Worm (Caenorhabditis elegans) whole organism, L3 larva: ENCODE results near the gene C36C5.14.

Source experiments
- ZK546.5 ChIP-seq: sonication (generic microtip); optimal IDR thresholded peaks from 2 replicates; lab custom pipeline; 2017; ENCODE audit warnings: missing biosample characterization, missing genetic modification characterization
- aly-2 ChIP-seq: fragments of 150-350 bp; optimal IDR thresholded peaks from 2 replicates; lab custom pipeline; 2014; ENCODE audit warnings: missing biosample characterization, missing genetic modification characterization
- ama-1 ChIP-seq: fragments of 150-350 bp; optimal IDR thresholded peaks from 2 replicates; lab custom pipeline; 2018
- ceh-16 ChIP-seq: sonication (generic microtip); optimal IDR thresholded peaks from 2 replicates; lab custom pipeline; 2017; ENCODE audit warnings: missing biosample characterization, missing genetic modification characterization
- ceh-82 ChIP-seq: fragments of 150-350 bp; optimal IDR thresholded peaks from 2 replicates; lab custom pipeline; 2014; ENCODE audit warnings: missing biosample characterization, missing genetic modification characterization
- ceh-9 ChIP-seq: sonication (generic microtip); optimal IDR thresholded peaks from 2 replicates; lab custom pipeline; 2018; ENCODE audit warnings: missing biosample characterization, missing genetic modification characterization
- egl-27 ChIP-seq: sonication (generic microtip); optimal IDR thresholded peaks from 4 replicates; lab custom pipeline; 2017; ENCODE audit warnings: missing biosample characterization, missing genetic modification reagents, missing genetic modification characterization
- egl-5 ChIP-seq: fragments of 150-350 bp; optimal IDR thresholded peaks from 2 replicates; lab custom pipeline; 2017; ENCODE audit warnings: missing biosample characterization, missing genetic modification reagents, missing genetic modification characterization, inconsistent platforms
- elt-3 ChIP-seq, 3 experiments: fragments of 150-350 bp in 1 of 3; sonication (generic microtip) in 2 of 3; optimal IDR thresholded peaks; 2 replicates in 2 of 3; 4 replicates in 1 of 3; lab custom pipeline; 2014 to 2017; ENCODE audit warnings: missing biosample characterization in 3 of 3, missing genetic modification characterization in 3 of 3
- eor-1 ChIP-seq, 2 experiments: fragments of 150-350 bp; optimal IDR thresholded peaks; 2 replicates each; lab custom pipeline; 2014 to 2018; ENCODE audit warnings: missing biosample characterization in 2 of 2, missing genetic modification characterization in 2 of 2
- fkh-2 ChIP-seq: fragments of 150-350 bp; optimal IDR thresholded peaks from 2 replicates; lab custom pipeline; 2014; ENCODE audit warnings: missing biosample characterization, missing genetic modification reagents, missing genetic modification characterization
- fos-1 ChIP-seq: fragments of 150-350 bp; optimal IDR thresholded peaks from 2 replicates; lab custom pipeline; 2014; ENCODE audit warnings: missing biosample characterization, missing genetic modification characterization
- hmg-11 ChIP-seq: sonication (generic microtip); optimal IDR thresholded peaks from 2 replicates; lab custom pipeline; 2016; ENCODE audit warnings: missing genetic modification characterization, missing compliant biosample characterization
- jun-1 ChIP-seq: fragments of 150-350 bp; optimal IDR thresholded peaks from 2 replicates; lab custom pipeline; 2014; ENCODE audit warnings: missing biosample characterization, missing genetic modification reagents, missing genetic modification characterization
- lsy-12 ChIP-seq: sonication (generic microtip); optimal IDR thresholded peaks from 2 replicates; lab custom pipeline; 2016; ENCODE audit warnings: mild to moderate bottlenecking, missing genetic modification characterization, missing compliant biosample characterization
- mml-1 ChIP-seq: fragments of 150-350 bp; sonication (generic microtip); optimal IDR thresholded peaks from 3 replicates; lab custom pipeline; 2014; ENCODE audit warnings: missing biosample characterization, missing genetic modification characterization
- nhr-11 ChIP-seq: fragments of 150-350 bp; optimal IDR thresholded peaks from 2 replicates; lab custom pipeline; 2014; ENCODE audit warnings: missing biosample characterization, missing genetic modification characterization
- nhr-12 ChIP-seq: fragments of 150-350 bp; optimal IDR thresholded peaks from 2 replicates; lab custom pipeline; 2014; ENCODE audit warnings: missing biosample characterization, missing genetic modification characterization
- nhr-237 ChIP-seq: fragments of 150-350 bp; optimal IDR thresholded peaks from 2 replicates; lab custom pipeline; 2014; ENCODE audit warnings: missing biosample characterization, missing genetic modification characterization
- nhr-43 ChIP-seq: sonication (generic microtip); optimal IDR thresholded peaks from 2 replicates; lab custom pipeline; 2016; ENCODE audit warnings: mild to moderate bottlenecking, missing genetic modification characterization, missing compliant biosample characterization; ENCODE audit not compliant: poor library complexity, severe bottlenecking
- nhr-67 ChIP-seq: fragments of 150-350 bp; optimal IDR thresholded peaks from 2 replicates; lab custom pipeline; 2014; ENCODE audit warnings: missing biosample characterization, missing genetic modification characterization
- nhr-76 ChIP-seq: fragments of 150-350 bp; sonication (generic microtip); optimal IDR thresholded peaks from 5 replicates; lab custom pipeline; 2014; ENCODE audit warnings: missing biosample characterization, missing genetic modification characterization
- nhr-77 ChIP-seq: fragments of 150-350 bp; optimal IDR thresholded peaks from 2 replicates; lab custom pipeline; 2014; ENCODE audit warnings: missing biosample characterization, missing genetic modification characterization
- pha-4 ChIP-seq: fragments of 150-350 bp; optimal IDR thresholded peaks from 2 replicates; lab custom pipeline; 2014; ENCODE audit warnings: missing biosample characterization, missing genetic modification reagents, missing genetic modification characterization
- pqm-1 ChIP-seq: fragments of 150-350 bp; optimal IDR thresholded peaks from 2 replicates; lab custom pipeline; 2017; ENCODE audit warnings: missing biosample characterization, missing genetic modification characterization, inconsistent platforms
- sea-2 ChIP-seq: fragments of 150-350 bp; sonication (generic microtip); optimal IDR thresholded peaks from 4 replicates; lab custom pipeline; 2014; ENCODE audit warnings: missing biosample characterization, missing genetic modification reagents, missing genetic modification characterization
- skn-1 ChIP-seq: fragments of 150-350 bp; optimal IDR thresholded peaks from 2 replicates; lab custom pipeline; 2014; ENCODE audit warnings: missing biosample characterization, missing genetic modification characterization
- snpc-4 ChIP-seq: fragments of 150-350 bp; optimal IDR thresholded peaks from 2 replicates; lab custom pipeline; 2014; ENCODE audit warnings: missing biosample characterization, missing genetic modification characterization
- tbx-2 ChIP-seq: sonication (generic microtip); optimal IDR thresholded peaks from 2 replicates; lab custom pipeline; 2016; ENCODE audit warnings: mild to moderate bottlenecking, missing genetic modification characterization, missing compliant biosample characterization
- unc-39 ChIP-seq: sonication (generic microtip); optimal IDR thresholded peaks from 4 replicates; lab custom pipeline; 2017; ENCODE audit warnings: missing biosample characterization, missing genetic modification characterization
- unc-62 ChIP-seq: fragments of 150-350 bp; sonication (generic microtip); optimal IDR thresholded peaks from 4 replicates; lab custom pipeline; 2014; ENCODE audit warnings: missing biosample characterization, missing genetic modification reagents, missing genetic modification characterization
- ztf-11 ChIP-seq: fragments of 150-350 bp; optimal IDR thresholded peaks from 2 replicates; lab custom pipeline; 2014; ENCODE audit warnings: missing biosample characterization, missing genetic modification characterization
- ztf-4 ChIP-seq: fragments of 150-350 bp; optimal IDR thresholded peaks from 2 replicates; lab custom pipeline; 2014; ENCODE audit warnings: missing biosample characterization, missing genetic modification characterization

C36C5.14 gene

DNA sequence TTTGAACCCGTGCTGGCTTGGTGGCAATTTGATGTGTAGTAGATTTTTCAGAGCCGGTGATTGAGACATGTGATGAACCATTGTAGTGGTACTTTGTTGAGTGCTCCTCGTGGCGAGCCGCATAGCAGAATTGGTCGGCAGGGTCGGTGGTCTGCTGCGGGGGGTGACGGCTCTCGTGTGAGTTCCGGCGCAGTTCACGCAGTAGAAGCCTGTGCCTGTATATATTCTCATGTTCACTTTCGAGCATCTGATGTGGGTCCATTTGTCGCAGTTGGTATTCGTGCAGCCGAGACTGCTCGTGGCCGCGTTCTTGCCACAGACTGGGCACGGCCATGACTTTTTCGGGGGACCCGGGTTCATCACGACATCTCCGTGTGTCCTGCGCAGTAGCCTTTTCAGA, 3.0 kb downstream of the C36C5.14 start:
- TF ChIP-seq snpc-4 (tag; lab: Kevin White, UChicago) (no peak), ceh-9 (tag; lab: Kevin White, UChicago) (no peak), pqm-1 (no peak), tbx-2 (tag; lab: Kevin White, UChicago) (no peak), fos-1 (no peak)

- no peak for TF ChIP-seq egl-27 (tag; lab: Kevin White, UChicago)
- TF ChIP-seq hmg-11 (tag; lab: Kevin White, UChicago) = no peak
- no peak for TF ChIP-seq nhr-11
- TF ChIP-seq ceh-9 (tag; lab: Kevin White, UChicago) = no peak
- TF ChIP-seq eor-1 (tag; optimal IDR thresholded peaks at IDR 0.05; lab: Kevin White, UChicago) = no peak
Observed at ce11 chrV:3159252-3159651, 6.1 kb downstream of the C36C5.14 start, which contains the start of gene C36C5.12. TSS of gene C36C5.12 (minus strand) at chrV:3159352.

- TF ChIP-seq ztf-11 = no peak
Observed at ce11 chrV:3158379-3158778, 7.0 kb downstream of the C36C5.14 start.

ce11 chrV:3156786-3157185, 8.6 kb downstream of the C36C5.14 start, which contains the start of gene exh-1:
TSS of gene exh-1 (plus strand) at chrV:3157086.
- TF ChIP-seq fos-1 (no peak), unc-39 (no peak), ZK546.5 (tag; lab: Kevin White, UChicago) (no peak), egl-5 (tag; lab: Kevin White, UChicago) (no peak), elt-3 (tag; optimal IDR thresholded peaks at IDR 0.05; lab: Kevin White, UChicago) (no peak), nhr-67 (tag; lab: Kevin White, UChicago) (no peak), fkh-2 (tag; lab: Kevin White, UChicago) (no peak), ceh-9 (tag; lab: Kevin White, UChicago) (no peak), eor-1 (tag; optimal IDR thresholded peaks at IDR 0.05; lab: Kevin White, UChicago) (no peak), nhr-237 (tag; lab: Kevin White, UChicago) (no peak), tbx-2 (tag; lab: Kevin White, UChicago) (no peak), nhr-76 (tag; lab: Kevin White, UChicago) (no peak), nhr-12 (tag; lab: Kevin White, UChicago) (no peak), unc-62 (GFP tag; lab: Kevin White, UChicago) (no peak), aly-2 (tag; lab: Kevin White, UChicago) (no peak), jun-1 (no peak), lsy-12 (no peak), skn-1 (tag; lab: Kevin White, UChicago) (no peak), nhr-43 (tag; lab: Kevin White, UChicago) (no peak), ztf-11 (no peak)

DNA sequence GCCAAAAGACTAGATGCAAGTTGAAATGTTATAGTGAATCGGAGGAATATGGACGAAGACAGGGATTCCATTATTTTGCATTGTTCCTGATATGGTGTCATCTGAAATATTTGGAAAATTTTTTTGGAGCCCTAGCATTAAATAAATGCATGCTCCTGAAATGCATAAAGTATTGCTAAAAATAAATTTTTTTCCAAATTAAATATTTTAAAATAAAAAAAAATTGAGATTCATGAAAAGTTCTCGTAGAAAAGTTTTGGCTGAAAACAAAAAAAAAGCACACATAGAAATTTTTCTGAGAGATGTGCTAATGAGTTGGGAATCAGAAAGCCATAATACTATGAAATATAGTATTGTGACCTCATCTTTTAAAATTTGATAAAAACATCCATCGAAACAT, 10.3 kb downstream of the C36C5.14 start, which contains the start of gene srab-7:
Gene srab-7 (minus strand): TSS at position 101 of the 400 bp plus-strand sequence.
- no peak for TF ChIP-seq ztf-4
- TF ChIP-seq skn-1 (tag; lab: Kevin White, UChicago) = no peak
- TF ChIP-seq, all 47 proteins: peak for 0

ce11 chrV:3151862-3152261, 13.5 kb downstream of the C36C5.14 start, which contains the start of gene srab-6:
TSS of gene srab-6 (minus strand) at chrV:3151962.
- TF ChIP-seq unc-62 (GFP tag; lab: Kevin White, UChicago) = no peak
- no peak for TF ChIP-seq fkh-2 (tag; lab: Kevin White, UChicago)
- no peak for TF ChIP-seq ama-1 (lab: Kevin White, UChicago)
- no peak for TF ChIP-seq pha-4

DNA sequence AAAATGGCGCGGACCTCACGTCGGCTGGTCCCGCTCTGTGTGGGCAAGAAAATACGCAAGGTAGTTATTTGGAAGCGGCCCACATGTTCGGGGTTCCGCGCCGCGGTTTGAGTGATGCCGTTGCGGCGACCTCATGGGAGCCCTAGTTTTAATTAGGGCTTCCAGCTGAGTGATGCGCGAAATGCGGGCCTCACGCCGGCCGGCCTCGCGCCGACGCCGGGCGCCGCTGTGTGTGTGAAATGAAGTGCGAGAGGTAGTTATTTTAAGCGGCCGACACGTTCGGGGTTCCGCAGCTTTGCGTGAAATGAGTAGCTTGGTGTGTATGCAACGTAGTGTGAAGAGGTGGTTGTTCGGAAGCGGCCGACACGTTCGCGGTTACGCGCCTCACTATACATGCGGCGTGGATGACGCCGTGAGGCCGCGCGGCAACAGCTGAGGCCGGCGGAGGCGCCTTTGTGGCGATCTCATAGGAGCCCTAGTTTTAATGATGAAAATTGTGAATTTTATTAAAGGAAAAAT, 15.4 kb downstream of the C36C5.14 start:
- TF ChIP-seq nhr-77 (no peak), sea-2 (GFP tag; lab: Kevin White, UChicago) (no peak), aly-2 (tag; lab: Kevin White, UChicago) (no peak), nhr-43 (tag; lab: Kevin White, UChicago) (no peak), nhr-12 (tag; lab: Kevin White, UChicago) (no peak), ceh-16 (tag; lab: Kevin White, UChicago) (no peak), mml-1 (no peak), ceh-82 (tag; lab: Kevin White, UChicago) (no peak)
